ENCODE assay signal across 5 fruit fly cellular contexts in genomic region chr3L:17012017-17012719, dm6.
TF ChIP-seq lines count a peak whose summit lies in the region.

CG3764 (minus strand) TSS chr3L:17012565.

TF ChIP-seq in whole organism, adult, 20 proteins besides CTCF, POLR2A, EP300 and RAD21 (continued from another document):
- TF ChIP-seq cic (GFP tag; optimal IDR thresholded peaks at IDR 0.05; lab: Kevin White, UChicago) = peak; percentile 50
- TF ChIP-seq CG12768 (GFP tag; optimal IDR thresholded peaks at IDR 0.05; lab: Kevin White, UChicago) = peak; percentile 92
- peak; percentile 71 for TF ChIP-seq Crg-1 (GFP tag; optimal IDR thresholded peaks at IDR 0.05; lab: Kevin White, UChicago)
TF ChIP-seq in whole organism, adult: peak in this region for 16.

TF ChIP-seq in whole organism, embryonic, 481 proteins besides CTCF, POLR2A, EP300 and RAD21 (continued from another document and continues in another):
- TF ChIP-seq danr (GFP tag; IDR thresholded peaks at IDR 0.05; lab: Robert Waterston, UW) (peak; percentile 42; the same call in 1 of the 2 replicates), org-1 (GFP tag; optimal IDR thresholded peaks at IDR 0.05; lab: Kevin White, UChicago) (peak; percentile 58), CG3407 (GFP tag; optimal IDR thresholded peaks at IDR 0.05; lab: Kevin White, UChicago) (peak; percentile 89), Lpt (GFP tag; optimal IDR thresholded peaks at IDR 0.05; lab: Kevin White, UChicago) (no peak), HLH54F (GFP tag; optimal IDR thresholded peaks at IDR 0.05; lab: Kevin White, UChicago) (peak; percentile 44), TFAM (GFP tag; optimal IDR thresholded peaks at IDR 0.05; lab: Kevin White, UChicago) (peak; percentile 71), zen2 (GFP tag; IDR thresholded peaks at IDR 0.05; lab: Robert Waterston, UW; ENCODE audit: partially characterized antibody) (no peak), ro (GFP tag; IDR thresholded peaks at IDR 0.05; lab: Robert Waterston, UW) (no peak), CG7839 (tag; optimal IDR thresholded peaks at IDR 0.05; lab: Kevin White, UChicago) (peak; percentile 58), Med (GFP tag; lab: Kevin White, UChicago) (peak; percentile 98), CG9797 (GFP tag; optimal IDR thresholded peaks at IDR 0.05; lab: Kevin White, UChicago) (peak; percentile 74), CG7556 (GFP tag; optimal IDR thresholded peaks at IDR 0.05; lab: Kevin White, UChicago) (peak; percentile 59), amos (GFP tag; IDR thresholded peaks at IDR 0.05; lab: Robert Waterston, UW; ENCODE audit: partially characterized antibody) (peak; percentile 45; the same call in 1 of the 2 replicates), Sox100B (GFP tag; optimal IDR thresholded peaks at IDR 0.05; lab: Kevin White, UChicago) (no peak), bsh (GFP tag; optimal IDR thresholded peaks at IDR 0.05; lab: Kevin White, UChicago) (peak; percentile 24 to 69), corto (GFP tag; optimal IDR thresholded peaks at IDR 0.05; lab: Kevin White, UChicago) (no peak), CG32772 (GFP tag; IDR thresholded peaks at IDR 0.05; lab: Robert Waterston, UW) (no peak), CG11398 (GFP tag; optimal IDR thresholded peaks at IDR 0.05; lab: Kevin White, UChicago) (peak; percentile 78), CG11560 (tag; IDR thresholded peaks at IDR 0.05; lab: Robert Waterston, UW) (no peak), CG17186 (GFP tag; optimal IDR thresholded peaks at IDR 0.05; lab: Kevin White, UChicago) (peak; percentile 91), en (GFP tag; optimal IDR thresholded peaks at IDR 0.05; lab: Kevin White, UChicago) (peak; percentile 65), CG17612 (GFP tag; IDR thresholded peaks at IDR 0.05; lab: Robert Waterston, UW) (0 out of 2 replicates have a peak, but pooled peaks have one; percentile 17), CG17912 (GFP tag; optimal IDR thresholded peaks at IDR 0.05; lab: Kevin White, UChicago) (peak; percentile 98), CG15601 (tag; optimal IDR thresholded peaks at IDR 0.05; lab: Kevin White, UChicago) (peak; percentile 89), mam (GFP tag; optimal IDR thresholded peaks at IDR 0.05; lab: Kevin White, UChicago) (peak; percentile 53), CG11504 (tag; optimal IDR thresholded peaks at IDR 0.05; lab: Kevin White, UChicago) (peak; percentile 72), CG8290 (GFP tag; optimal IDR thresholded peaks at IDR 0.05; lab: Kevin White, UChicago) (peak; percentile 54), CG8290 (tag; optimal IDR thresholded peaks at IDR 0.05; lab: Kevin White, UChicago) (peak; percentile 83 to 94), CG4328 (GFP tag; optimal IDR thresholded peaks at IDR 0.05; lab: Kevin White, UChicago) (peak; percentile 90), CG15073 (GFP tag; optimal IDR thresholded peaks at IDR 0.05; lab: Kevin White, UChicago) (no peak), CG7987 (GFP tag; optimal IDR thresholded peaks at IDR 0.05; lab: Kevin White, UChicago) (peak; percentile 96)

TF ChIP-seq in whole organism, prepupa, 60 proteins besides CTCF, POLR2A, EP300 and RAD21 (continued from another document and continues in another):
- TF ChIP-seq lz (GFP tag; optimal IDR thresholded peaks at IDR 0.05; lab: Kevin White, UChicago) (peak; percentile 66), Blimp-1 (GFP tag; optimal IDR thresholded peaks at IDR 0.05; lab: Kevin White, UChicago) (peak; percentile 68), acj6 (GFP tag; optimal IDR thresholded peaks at IDR 0.05; lab: Kevin White, UChicago) (peak; percentile 43), Hr4 (GFP tag; optimal IDR thresholded peaks at IDR 0.05; lab: Kevin White, UChicago) (no peak), dsx (GFP tag; optimal IDR thresholded peaks at IDR 0.05; lab: Kevin White, UChicago; ENCODE audit: poor library complexity, severe bottlenecking) (peak; percentile 17), CG7368 (GFP tag; optimal IDR thresholded peaks at IDR 0.05; lab: Kevin White, UChicago) (peak; percentile 51), CG6163 (GFP tag; IDR thresholded peaks at IDR 0.05; lab: Robert Waterston, UW) (peak; percentile 70), Hr39 (GFP tag; optimal IDR thresholded peaks at IDR 0.05; lab: Kevin White, UChicago) (peak; percentile 49), CG11762 (GFP tag; optimal IDR thresholded peaks at IDR 0.05; lab: Kevin White, UChicago; ENCODE audit: insufficient read depth) (no peak), dac (GFP tag; optimal IDR thresholded peaks at IDR 0.05; lab: Kevin White, UChicago) (no peak), CG16779 (tag; optimal IDR thresholded peaks at IDR 0.05; lab: Kevin White, UChicago) (peak; percentile 42), pdm3 (GFP tag; optimal IDR thresholded peaks at IDR 0.05; lab: Kevin White, UChicago) (peak; percentile 52), Met (GFP tag; optimal IDR thresholded peaks at IDR 0.05; lab: Kevin White, UChicago) (peak; percentile 68), CG10669 (GFP tag; optimal IDR thresholded peaks at IDR 0.05; lab: Kevin White, UChicago) (peak; percentile 53), Sox102F (GFP tag; optimal IDR thresholded peaks at IDR 0.05; lab: Kevin White, UChicago) (peak; percentile 49), CG6276 (GFP tag; optimal IDR thresholded peaks at IDR 0.05; lab: Kevin White, UChicago) (no peak), Ets96B (tag; optimal IDR thresholded peaks at IDR 0.05; lab: Kevin White, UChicago) (no peak), CG11902 (GFP tag; optimal IDR thresholded peaks at IDR 0.05; lab: Kevin White, UChicago) (no peak), Eip93F (GFP tag; optimal IDR thresholded peaks at IDR 0.05; lab: Kevin White, UChicago) (no peak), CG8119 (GFP tag; IDR thresholded peaks at IDR 0.05; lab: Robert Waterston, UW) (peak; percentile 18; the same call in 1 of the 3 replicates), CG34406 (GFP tag; optimal IDR thresholded peaks at IDR 0.05; lab: Kevin White, UChicago) (peak; percentile 54), Lpt (GFP tag; optimal IDR thresholded peaks at IDR 0.05; lab: Kevin White, UChicago) (no peak), topi (GFP tag; optimal IDR thresholded peaks at IDR 0.05; lab: Kevin White, UChicago) (peak; percentile 60), CG9139 (GFP tag; optimal IDR thresholded peaks at IDR 0.05; lab: Kevin White, UChicago) (peak; percentile 37), Eip75B (GFP tag; optimal IDR thresholded peaks at IDR 0.05; lab: Kevin White, UChicago) (peak; percentile 55), CG6792 (GFP tag; optimal IDR thresholded peaks at IDR 0.05; lab: Kevin White, UChicago) (peak; percentile 33), CG10631 (GFP tag; optimal IDR thresholded peaks at IDR 0.05; lab: Kevin White, UChicago) (no peak), CG6854 (GFP tag; optimal IDR thresholded peaks at IDR 0.05; lab: Kevin White, UChicago) (peak; percentile 81), CG31627 (GFP tag; optimal IDR thresholded peaks at IDR 0.05; lab: Kevin White, UChicago) (peak; percentile 37), OdsH (GFP tag; optimal IDR thresholded peaks at IDR 0.05; lab: Kevin White, UChicago) (peak; percentile 43), Ets21C (GFP tag; optimal IDR thresholded peaks at IDR 0.05; lab: Kevin White, UChicago) (peak; percentile 36), vri (GFP tag; optimal IDR thresholded peaks at IDR 0.05; lab: Kevin White, UChicago) (peak; percentile 30), CG11294 (GFP tag; IDR thresholded peaks at IDR 0.05; lab: Robert Waterston, UW) (no peak)

TF ChIP-seq in whole organism, pupa, 21 proteins besides CTCF, POLR2A, EP300 and RAD21 (continued from another document):
- TF ChIP-seq rn (GFP tag; IDR thresholded peaks at IDR 0.05; lab: Robert Waterston, UW) (no peak), CG32121 (GFP tag; IDR thresholded peaks at IDR 0.05; lab: Robert Waterston, UW) (0 out of 2 replicates have a peak, but pooled peaks have one; percentile 8)

TF ChIP-seq in whole organism, wandering third instar larva, 38 proteins besides CTCF, POLR2A, EP300 and RAD21 (continued from another document):
- TF ChIP-seq rgr (GFP tag; optimal IDR thresholded peaks at IDR 0.05; lab: Kevin White, UChicago) = peak; percentile 86
- peak; percentile 71 to 86 for TF ChIP-seq dl (GFP tag; optimal IDR thresholded peaks at IDR 0.05; lab: Kevin White, UChicago; ENCODE audit: insufficient read depth in 1 of 2, partially characterized antibody in 2 of 2)
TF ChIP-seq in whole organism, wandering third instar larva: peak in this region for 17.
